Fruit fly (Drosophila melanogaster) Kc167 (cell line): ENCODE measurements around the gene Ptx1.

Experiments
- Myc ChIP-seq: fragments of >200 bp; optimal IDR thresholded peaks from 2 replicates; lab custom pipeline; 2017; ENCODE audit warnings: missing external identifiers
- Sin3A ChIP-seq: fragments of >200 bp; optimal IDR thresholded peaks from 2 replicates; lab custom pipeline; 2018; ENCODE audit warnings: missing external identifiers
- h ChIP-seq: fragments of >200 bp; optimal IDR thresholded peaks from 3 replicates; lab custom pipeline; 2018; ENCODE audit warnings: missing external identifiers
- insv ChIP-seq: fragments of >200 bp; optimal IDR thresholded peaks from 3 replicates; lab custom pipeline; 2018; ENCODE audit warnings: missing external identifiers
- psq ChIP-seq: fragments of >200 bp; optimal IDR thresholded peaks from 2 replicates; lab custom pipeline; 2017; ENCODE audit warnings: missing external identifiers
- ttk ChIP-seq: sonication (Bioruptor generic); optimal IDR thresholded peaks from 2 replicates; lab custom pipeline; 2017; ENCODE audit warnings: missing external identifiers

dm6 chr3R:30888550-30889259, 23.8 kb upstream of the Ptx1 start, which contains the start of gene Sap-r:
- no peak for TF ChIP-seq insv (lab: Kevin White, UChicago)
- no peak for TF ChIP-seq Sin3A (lab: Kevin White, UChicago)
- TF ChIP-seq psq (lab: Kevin White, UChicago), result no peak
- TF ChIP-seq ttk (lab: Kevin White, UChicago), result no peak
- TF ChIP-seq Myc (lab: Kevin White, UChicago), result no peak
- TF ChIP-seq h (lab: Kevin White, UChicago), result no peak
